Fruit fly (Drosophila melanogaster) whole organism, embryonic: ENCODE data around the gene Sp7.

ENCODE experiments used
- C15 ChIP-seq: fragments of 200-800 bp; sonication (Bioruptor generic); IDR thresholded peaks from 3 replicates; pipeline ENCODE4 v1.3.6; 2022; ENCODE audit warnings: missing biosample characterization, missing genetic modification characterization
- CG1024 ChIP-seq: fragments of 200-800 bp; sonication (Bioruptor generic); IDR thresholded peaks from 2 replicates; pipeline ENCODE4 v1.3.6; 2022; ENCODE audit warnings: missing biosample characterization, missing genetic modification characterization
- CG11398 ChIP-seq: fragments of 200-800 bp; sonication (Bioruptor generic); optimal IDR thresholded peaks from 2 replicates; lab custom pipeline; 2016; ENCODE audit warnings: missing biosample characterization, missing genetic modification characterization
- CG14860 ChIP-seq: fragments of 200-800 bp; sonication (Bioruptor generic); IDR thresholded peaks from 3 replicates; pipeline ENCODE4 v1.3.6; 2022; ENCODE audit warnings: missing biosample characterization, missing genetic modification characterization; ENCODE audit not compliant: partially characterized antibody
- CG15011 ChIP-seq: fragments of 200-800 bp; sonication (Bioruptor generic); optimal IDR thresholded peaks from 3 replicates; lab custom pipeline; 2018; ENCODE audit warnings: missing biosample characterization, mild to moderate bottlenecking, missing genetic modification characterization
- CG1529 ChIP-seq: fragments of 200-800 bp; sonication (Bioruptor generic); optimal IDR thresholded peaks from 3 replicates; lab custom pipeline; 2018; ENCODE audit warnings: missing biosample characterization, missing genetic modification characterization
- CG15514 ChIP-seq: fragments of 200-800 bp; sonication (Bioruptor generic); optimal IDR thresholded peaks from 3 replicates; lab custom pipeline; 2017; ENCODE audit warnings: missing biosample characterization, missing genetic modification characterization, mild to moderate bottlenecking, moderate library complexity, missing genetic modification reagents
- CG15601 ChIP-seq: fragments of 200-800 bp; sonication (Bioruptor generic); optimal IDR thresholded peaks from 3 replicates; lab custom pipeline; 2019; ENCODE audit warnings: missing biosample characterization, mild to moderate bottlenecking, missing genetic modification characterization, moderate library complexity
- CG16815 ChIP-seq: fragments of 200-800 bp; sonication (Bioruptor generic); optimal IDR thresholded peaks from 3 replicates; lab custom pipeline; 2017; ENCODE audit warnings: missing biosample characterization, mild to moderate bottlenecking, missing genetic modification characterization
- CG17359 ChIP-seq: fragments of 200-800 bp; sonication (Bioruptor generic); optimal IDR thresholded peaks from 3 replicates; lab custom pipeline; 2018; ENCODE audit warnings: missing biosample characterization, mild to moderate bottlenecking, missing genetic modification characterization, moderate library complexity
- CG18619 ChIP-seq: fragments of 200-800 bp; sonication (Bioruptor generic); optimal IDR thresholded peaks from 3 replicates; lab custom pipeline; 2017; ENCODE audit warnings: missing biosample characterization, mild to moderate bottlenecking, missing genetic modification characterization
- CG2202 ChIP-seq: fragments of 200-800 bp; sonication (Bioruptor generic); optimal IDR thresholded peaks from 2 replicates; lab custom pipeline; 2018; ENCODE audit warnings: missing biosample characterization, mild to moderate bottlenecking, missing genetic modification characterization
- CG34224 ChIP-seq: fragments of 200-800 bp; sonication (Bioruptor generic); IDR thresholded peaks from 3 replicates; pipeline ENCODE4 v1.3.6; 2022; ENCODE audit warnings: missing biosample characterization, missing genetic modification characterization; ENCODE audit not compliant: partially characterized antibody
- CG3995 ChIP-seq: fragments of 200-800 bp; sonication (Bioruptor generic); optimal IDR thresholded peaks from 3 replicates; lab custom pipeline; 2016; ENCODE audit warnings: missing biosample characterization, missing genetic modification characterization
- CG4707 ChIP-seq: fragments of 200-800 bp; sonication (Bioruptor generic); optimal IDR thresholded peaks from 2 replicates; lab custom pipeline; 2018; ENCODE audit warnings: missing biosample characterization, mild to moderate bottlenecking, missing genetic modification characterization, moderate library complexity
- CG5180 ChIP-seq: fragments of 200-800 bp; sonication (Bioruptor generic); optimal IDR thresholded peaks from 3 replicates; lab custom pipeline; 2017; ENCODE audit warnings: missing biosample characterization, missing genetic modification characterization, mild to moderate bottlenecking, moderate library complexity, missing genetic modification reagents
- CG6765 ChIP-seq: fragments of 200-800 bp; sonication (Bioruptor generic); optimal IDR thresholded peaks from 3 replicates; lab custom pipeline; 2017; ENCODE audit warnings: missing biosample characterization, mild to moderate bottlenecking, missing genetic modification characterization
- CG8765 ChIP-seq: fragments of 200-800 bp; sonication (Bioruptor generic); IDR thresholded peaks from 2 replicates; pipeline ENCODE4 v1.3.6; 2022; ENCODE audit warnings: missing biosample characterization, missing genetic modification characterization
- CG9727 ChIP-seq: fragments of 200-800 bp; sonication (Bioruptor generic); optimal IDR thresholded peaks from 3 replicates; lab custom pipeline; 2017; ENCODE audit warnings: missing biosample characterization, mild to moderate bottlenecking, missing genetic modification characterization
- CG9876 ChIP-seq: fragments of 200-800 bp; sonication (Bioruptor generic); optimal IDR thresholded peaks from 2 replicates; lab custom pipeline; 2016; ENCODE audit warnings: missing biosample characterization, missing genetic modification characterization
- Doc3 ChIP-seq: fragments of 200-800 bp; sonication (Bioruptor generic); IDR thresholded peaks from 3 replicates; pipeline ENCODE4 v1.3.6; 2022; ENCODE audit warnings: missing biosample characterization, missing genetic modification characterization; ENCODE audit not compliant: partially characterized antibody
- Hr3 ChIP-seq: fragments of 200-800 bp; sonication (Bioruptor generic); optimal IDR thresholded peaks from 3 replicates; lab custom pipeline; 2016; ENCODE audit warnings: missing biosample characterization, missing genetic modification characterization
- Lhr ChIP-seq: fragments of 200-800 bp; sonication (Bioruptor generic); optimal IDR thresholded peaks from 3 replicates; lab custom pipeline; 2017; ENCODE audit warnings: mild to moderate bottlenecking, missing biosample characterization, missing genetic modification reagents, missing genetic modification characterization
- Mad ChIP-seq: fragments of 200-800 bp; sonication (Bioruptor generic); optimal IDR thresholded peaks from 2 replicates; lab custom pipeline; 2016; ENCODE audit warnings: missing biosample characterization, missing genetic modification characterization
- Meics ChIP-seq: fragments of 200-800 bp; sonication (Bioruptor generic); optimal IDR thresholded peaks from 2 replicates; lab custom pipeline; 2017; ENCODE audit warnings: missing biosample characterization, mild to moderate bottlenecking, missing genetic modification characterization
- Poxn ChIP-seq: fragments of 200-800 bp; sonication (Bioruptor generic); IDR thresholded peaks from 2 replicates; pipeline ENCODE4 v1.3.6; 2022; ENCODE audit warnings: missing biosample characterization, missing genetic modification characterization
- Ptx1 ChIP-seq: fragments of 200-800 bp; sonication (Bioruptor generic); IDR thresholded peaks from 2 replicates; pipeline ENCODE4 v1.3.6; 2022; ENCODE audit warnings: missing biosample characterization, missing genetic modification characterization
- Xbp1 ChIP-seq: fragments of 200-800 bp; sonication (Bioruptor generic); optimal IDR thresholded peaks from 3 replicates; lab custom pipeline; 2016; ENCODE audit warnings: missing biosample characterization, mild to moderate bottlenecking, missing genetic modification characterization
- bigmax ChIP-seq: fragments of 200-800 bp; sonication (Bioruptor generic); optimal IDR thresholded peaks from 2 replicates; lab custom pipeline; 2018; ENCODE audit warnings: missing biosample characterization, mild to moderate bottlenecking, missing genetic modification characterization
- cato ChIP-seq: fragments of 200-800 bp; sonication (Bioruptor generic); optimal IDR thresholded peaks from 2 replicates; lab custom pipeline; 2016; ENCODE audit warnings: missing biosample characterization, missing genetic modification characterization, borderline replicate concordance
- ci ChIP-seq: fragments of 200-800 bp; sonication (Bioruptor generic); IDR thresholded peaks from 3 replicates; pipeline ENCODE4 v1.3.6; 2022; ENCODE audit warnings: missing biosample characterization, missing genetic modification characterization
- ftz-f1 ChIP-seq: fragments of 200-800 bp; sonication (Bioruptor generic); optimal IDR thresholded peaks from 2 replicates; lab custom pipeline; 2016; ENCODE audit warnings: missing biosample characterization, missing genetic modification characterization
- fu2 ChIP-seq: fragments of 200-800 bp; sonication (Bioruptor generic); optimal IDR thresholded peaks from 2 replicates; lab custom pipeline; 2016; ENCODE audit warnings: missing biosample characterization, missing genetic modification characterization
- grn ChIP-seq: fragments of 200-800 bp; sonication (Bioruptor generic); optimal IDR thresholded peaks from 3 replicates; lab custom pipeline; 2017; ENCODE audit warnings: missing biosample characterization, missing genetic modification characterization
- gt ChIP-seq: fragments of 200-800 bp; sonication (Bioruptor generic); IDR thresholded peaks from 2 replicates; pipeline ENCODE4 v1.3.6; 2022; ENCODE audit warnings: missing biosample characterization, missing genetic modification characterization
- jing ChIP-seq: fragments of 200-800 bp; sonication (Bioruptor generic); optimal IDR thresholded peaks from 2 replicates; lab custom pipeline; 2018; ENCODE audit warnings: missing biosample characterization, mild to moderate bottlenecking, missing genetic modification characterization
- lov ChIP-seq, 2 experiments: fragments of 200-800 bp in 1 of 2; fragments of >200 bp in 1 of 2; sonication (Bioruptor generic) in 1 of 2; IDR thresholded peaks in 1 of 2; optimal IDR thresholded peaks in 1 of 2; 2 replicates in 1 of 2; 3 replicates in 1 of 2; pipeline versions ENCODE4 v1.3.6 to Lab custom; 2017 to 2022; ENCODE audit warnings: missing biosample characterization in 1 of 2, missing genetic modification characterization in 1 of 2
- luna ChIP-seq: fragments of 200-800 bp; sonication (Bioruptor generic); optimal IDR thresholded peaks from 2 replicates; lab custom pipeline; 2016; ENCODE audit warnings: missing biosample characterization, missing genetic modification characterization
- oc ChIP-seq: fragments of 200-800 bp; sonication (Bioruptor generic); optimal IDR thresholded peaks from 2 replicates; lab custom pipeline; 2018; ENCODE audit warnings: missing biosample characterization, mild to moderate bottlenecking, missing genetic modification characterization, moderate library complexity
- otp ChIP-seq: fragments of 200-800 bp; sonication (Bioruptor generic); IDR thresholded peaks from 3 replicates; pipeline ENCODE4, ENCODE4 v1.3.6; 2022; ENCODE audit warnings: missing biosample characterization, missing genetic modification characterization
- pzg ChIP-seq: fragments of 200-800 bp; sonication (Bioruptor generic); optimal IDR thresholded peaks from 3 replicates; lab custom pipeline; 2018; ENCODE audit warnings: missing biosample characterization, mild to moderate bottlenecking, missing genetic modification characterization, moderate library complexity
- sima ChIP-seq: fragments of 200-800 bp; sonication (Bioruptor generic); optimal IDR thresholded peaks from 2 replicates; lab custom pipeline; 2016; ENCODE audit warnings: missing biosample characterization, missing genetic modification characterization
- so ChIP-seq: fragments of 200-800 bp; sonication (Bioruptor generic); IDR thresholded peaks from 3 replicates; pipeline ENCODE4 v1.3.6; 2022; ENCODE audit warnings: missing biosample characterization, missing genetic modification characterization
- ttk ChIP-seq: fragments of 200-800 bp; sonication (Bioruptor generic); IDR thresholded peaks from 2 replicates; pipeline ENCODE4 v2.1.2; 2022; ENCODE audit warnings: missing biosample characterization, missing genetic modification characterization
- tup ChIP-seq: fragments of 200-800 bp; sonication (Bioruptor generic); optimal IDR thresholded peaks from 2 replicates; lab custom pipeline; 2016; ENCODE audit warnings: missing biosample characterization, mild to moderate bottlenecking, missing genetic modification characterization, moderate library complexity
- unc-4 ChIP-seq: fragments of 200-800 bp; sonication (Bioruptor generic); IDR thresholded peaks from 2 replicates; pipeline ENCODE4 v1.3.6; 2022; ENCODE audit warnings: missing biosample characterization, missing genetic modification characterization; ENCODE audit not compliant: partially characterized antibody
- unpg ChIP-seq: fragments of 200-800 bp; sonication (Bioruptor generic); optimal IDR thresholded peaks from 3 replicates; lab custom pipeline; 2018; ENCODE audit warnings: missing biosample characterization, mild to moderate bottlenecking, missing genetic modification characterization, moderate library complexity

The Sp7 gene

DNA sequence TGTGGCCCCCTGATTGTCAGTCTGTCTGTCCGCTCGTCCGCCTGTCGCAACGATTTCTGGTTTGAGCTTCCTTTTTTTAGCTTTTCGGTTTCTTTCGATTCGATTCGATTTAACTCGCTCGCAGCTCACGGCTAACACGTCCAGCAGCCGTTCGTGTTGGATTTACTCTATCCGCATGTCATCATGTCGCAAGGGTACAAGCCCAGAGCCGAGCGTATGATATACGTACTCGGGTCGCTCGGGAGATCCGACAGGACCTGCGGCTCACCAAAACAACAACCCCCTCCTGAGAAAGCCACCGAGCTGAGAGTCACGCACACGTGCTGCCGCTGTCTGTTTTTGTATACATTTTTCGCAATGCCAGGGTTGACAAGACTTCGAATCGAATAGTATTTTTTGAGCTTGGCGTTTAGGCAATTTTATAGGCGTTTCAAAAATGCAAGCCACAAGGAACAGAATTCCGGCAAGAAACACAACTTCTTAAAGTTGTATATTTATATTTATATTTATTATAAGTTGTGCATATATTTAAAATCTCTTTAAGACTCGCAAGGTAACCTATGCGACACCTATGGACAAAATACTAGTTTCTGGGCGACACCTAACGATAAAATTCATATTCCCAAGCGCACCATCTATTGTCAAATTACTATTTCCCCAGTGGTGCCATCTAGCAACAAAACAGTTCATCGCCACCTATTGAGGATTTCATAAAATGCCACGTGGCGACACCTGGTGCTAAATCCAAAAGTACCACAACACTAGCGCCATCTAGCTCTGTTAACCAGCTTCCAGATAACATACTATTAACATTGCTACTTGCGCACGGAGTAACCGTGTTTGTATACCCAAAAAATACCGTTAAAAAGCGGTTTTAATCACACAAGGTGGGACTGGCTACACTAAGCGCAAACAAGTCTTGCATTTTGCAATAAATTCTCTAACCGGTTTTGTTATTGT, 50.4 kb downstream of the Sp7 start, which contains the start of the genes CG2993 and sgll (continued):
- TF ChIP-seq Lhr (GFP tag; lab: Kevin White, UChicago), result peak; percentile 99
- peak; percentile 95 for TF ChIP-seq otp (GFP tag; lab: Robert Waterston, UW)
- TF ChIP-seq CG16815, result peak; percentile 93
- no peak for TF ChIP-seq CG15601
- 0 out of 2 replicates have a peak, but pooled peaks have one; percentile 15 for TF ChIP-seq unc-4 (GFP tag; lab: Robert Waterston, UW)
- TF ChIP-seq CG3995 (GFP tag; lab: Kevin White, UChicago), result peak; percentile 25
- TF ChIP-seq CG5180 (GFP tag; lab: Kevin White, UChicago), result peak; percentile 39
- TF ChIP-seq CG15514 (GFP tag; lab: Kevin White, UChicago), result peak; percentile 76
- peak; percentile 96 for TF ChIP-seq Ptx1 (GFP tag; lab: Robert Waterston, UW)
- peak; percentile 59 for TF ChIP-seq ftz-f1
- peak; percentile 83 for TF ChIP-seq gt (GFP tag; lab: Robert Waterston, UW)
- TF ChIP-seq Poxn (GFP tag; lab: Robert Waterston, UW), result peak; percentile 40; the same call in 1 of the 2 replicates
- peak; percentile 30 for TF ChIP-seq CG6765 (GFP tag; lab: Kevin White, UChicago)
- TF ChIP-seq bigmax (GFP tag; lab: Kevin White, UChicago), result peak; percentile 52
- TF ChIP-seq C15 (GFP tag; lab: Robert Waterston, UW), result no peak; the same call in 2 of the 3 replicates
- TF ChIP-seq Doc3 (GFP tag; lab: Robert Waterston, UW), result no peak
- peak; percentile 90 for TF ChIP-seq CG1024 (GFP tag; lab: Robert Waterston, UW)
- peak; percentile 89 for TF ChIP-seq ttk (GFP tag; lab: Robert Waterston, UW)
- peak; percentile 86 for TF ChIP-seq CG18619 (GFP tag; lab: Kevin White, UChicago)
- TF ChIP-seq Mad (GFP tag; lab: Kevin White, UChicago), result peak; percentile 79
- peak; percentile 83 for TF ChIP-seq fu2 (GFP tag; lab: Kevin White, UChicago)
- TF ChIP-seq CG34224 (GFP tag; lab: Robert Waterston, UW), result no peak
- peak; percentile 92 for TF ChIP-seq CG17359 (tag; lab: Kevin White, UChicago)
- peak; percentile 98 for TF ChIP-seq Xbp1 (GFP tag; lab: Kevin White, UChicago)
- peak; percentile 85 for TF ChIP-seq jing (GFP tag; lab: Kevin White, UChicago)
- peak; percentile 82 for TF ChIP-seq luna (GFP tag; lab: Kevin White, UChicago)
- peak; percentile 82 for TF ChIP-seq CG11398
- no peak for TF ChIP-seq CG14860 (GFP tag; lab: Robert Waterston, UW)
- TF ChIP-seq CG9876 (GFP tag; lab: Kevin White, UChicago), result peak; percentile 97
- TF ChIP-seq CG4707 (GFP tag; lab: Kevin White, UChicago), result peak; percentile 63
- TF ChIP-seq Hr3 (GFP tag; lab: Kevin White, UChicago), result peak; percentile 95
- peak; percentile 57; the same call in 2 of the 3 replicates for TF ChIP-seq so
- TF ChIP-seq cato (GFP tag; lab: Kevin White, UChicago), result peak; percentile 84
- peak; percentile 79 for TF ChIP-seq CG8765 (GFP tag; lab: Robert Waterston, UW)
- peak; percentile 90 for TF ChIP-seq Meics
- TF ChIP-seq ci (GFP tag; lab: Robert Waterston, UW), result peak; percentile 97
- peak; percentile 61 for TF ChIP-seq CG15011 (GFP tag; lab: Kevin White, UChicago)
- TF ChIP-seq CG9727 (GFP tag; lab: Kevin White, UChicago), result peak; percentile 83
- TF ChIP-seq oc, result peak; percentile 39
- peak; percentile 60 for TF ChIP-seq sima
- peak; percentile 16 for TF ChIP-seq grn (GFP tag; lab: Kevin White, UChicago)
- peak; percentile 68 for TF ChIP-seq CG2202
- peak; percentile 86 for TF ChIP-seq unpg (GFP tag; lab: Kevin White, UChicago)
- TF ChIP-seq CG1529 (GFP tag; lab: Kevin White, UChicago), result peak; percentile 63
- TF ChIP-seq pzg (GFP tag; lab: Kevin White, UChicago), result peak; percentile 84
- peak; percentile 48 for TF ChIP-seq tup
- no peak for TF ChIP-seq lov (optimal IDR thresholded peaks at IDR 0.05; lab: Kevin White, UChicago)
- TF ChIP-seq lov (GFP tag; IDR thresholded peaks at IDR 0.05; lab: Robert Waterston, UW), result peak; percentile 88
